Worm (Caenorhabditis elegans) whole organism, L1 larva: ENCODE measurements around the gene F21C10.1.

Experiments used
- C16A3.4 ChIP-seq: fragments of 150-350 bp; optimal IDR thresholded peaks from 2 replicates; lab custom pipeline; 2014; ENCODE audit warnings: missing biosample characterization, missing genetic modification characterization
- C34B4.2 ChIP-seq: sonication (generic microtip); optimal IDR thresholded peaks from 2 replicates; lab custom pipeline; 2017; ENCODE audit warnings: mild to moderate bottlenecking, missing genetic modification characterization, missing compliant biosample characterization
- F16B12.6 ChIP-seq: fragments of 150-350 bp; optimal IDR thresholded peaks from 2 replicates; lab custom pipeline; 2014; ENCODE audit warnings: missing biosample characterization, missing genetic modification characterization
- Y116A8C.19 ChIP-seq: sonication (generic microtip); optimal IDR thresholded peaks from 2 replicates; lab custom pipeline; 2016; ENCODE audit warnings: missing compliant biosample characterization, missing genetic modification characterization, borderline replicate concordance
- alr-1 ChIP-seq: fragments of 200-800 bp; sonication (Bioruptor generic); optimal IDR thresholded peaks from 2 replicates; lab custom pipeline; 2018; ENCODE audit warnings: borderline replicate concordance, mild to moderate bottlenecking, missing genetic modification characterization, missing compliant biosample characterization
- ceh-63 ChIP-seq: fragments of 200-800 bp; sonication (Bioruptor generic); optimal IDR thresholded peaks from 2 replicates; lab custom pipeline; 2018; ENCODE audit warnings: mild to moderate bottlenecking, missing genetic modification characterization, missing compliant biosample characterization
- ceh-8 ChIP-seq: fragments of 200-800 bp; sonication (Bioruptor generic); optimal IDR thresholded peaks from 2 replicates; lab custom pipeline; 2018; ENCODE audit warnings: mild to moderate bottlenecking, missing genetic modification characterization, moderate library complexity, missing compliant biosample characterization
- dsc-1 ChIP-seq: sonication (generic microtip); optimal IDR thresholded peaks from 2 replicates; lab custom pipeline; 2016; ENCODE audit warnings: mild to moderate bottlenecking, missing genetic modification characterization, missing compliant biosample characterization
- efl-1 ChIP-seq, 4 experiments: fragments of 150-350 bp; optimal IDR thresholded peaks in 3 of 4; peaks in 1 of 4; 1 replicate in 1 of 4; 2 replicates in 3 of 4; lab custom pipeline; 2014; ENCODE audit warnings: missing biosample characterization in 2 of 4, missing genetic modification characterization in 2 of 4, missing genetic modification reagents in 2 of 4
- egl-27 ChIP-seq, 2 experiments: fragments of 150-350 bp in 1 of 2; sonication (generic microtip); optimal IDR thresholded peaks; 3 replicates each; lab custom pipeline; 2017 to 2018; ENCODE audit warnings: missing biosample characterization in 2 of 2, missing genetic modification characterization in 2 of 2, missing genetic modification reagents in 2 of 2
- elt-2 ChIP-seq: sonication (generic microtip); optimal IDR thresholded peaks from 2 replicates; lab custom pipeline; 2016; ENCODE audit warnings: missing genetic modification characterization, mild to moderate bottlenecking, inconsistent platforms, missing compliant biosample characterization, missing genetic modification reagents
- elt-3 ChIP-seq, 6 experiments: fragments of 150-350 bp in 1 of 6; sonication (generic microtip); optimal IDR thresholded peaks; 2 replicates each; lab custom pipeline; 2017 to 2018; ENCODE audit warnings: missing biosample characterization in 6 of 6, missing genetic modification characterization in 6 of 6, inconsistent platforms in 1 of 6
- fkh-10 ChIP-seq: sonication (generic microtip); optimal IDR thresholded peaks from 2 replicates; lab custom pipeline; 2017; ENCODE audit warnings: missing biosample characterization, missing genetic modification reagents, missing genetic modification characterization
- fkh-4 ChIP-seq: sonication (generic microtip); optimal IDR thresholded peaks from 2 replicates; lab custom pipeline; 2016; ENCODE audit warnings: missing compliant biosample characterization, missing genetic modification characterization, borderline replicate concordance
- fkh-8 ChIP-seq: sonication (generic microtip); optimal IDR thresholded peaks from 2 replicates; lab custom pipeline; 2016; ENCODE audit warnings: mild to moderate bottlenecking, missing genetic modification characterization, missing compliant biosample characterization
- fos-1 ChIP-seq: fragments of 150-350 bp; optimal IDR thresholded peaks from 2 replicates; lab custom pipeline; 2014; ENCODE audit warnings: missing biosample characterization, missing genetic modification characterization
- grh-1 ChIP-seq: fragments of 200-800 bp; sonication (Bioruptor generic); IDR thresholded peaks from 2 replicates; pipeline ENCODE4 v1.3.6; 2022; ENCODE audit warnings: missing genetic modification reagents, missing genetic modification characterization, missing compliant biosample characterization
- hlh-4 ChIP-seq: sonication (generic microtip); optimal IDR thresholded peaks from 2 replicates; lab custom pipeline; 2016; ENCODE audit warnings: mild to moderate bottlenecking, missing genetic modification characterization, missing compliant biosample characterization
- hpl-2 ChIP-seq: fragments of 150-350 bp; optimal IDR thresholded peaks from 2 replicates; lab custom pipeline; 2014; ENCODE audit warnings: missing biosample characterization, missing genetic modification reagents, missing genetic modification characterization
- irx-1 ChIP-seq: sonication (generic microtip); optimal IDR thresholded peaks from 2 replicates; lab custom pipeline; 2016; ENCODE audit warnings: missing genetic modification characterization, missing compliant biosample characterization
- isw-1 ChIP-seq: fragments of 200-800 bp; sonication (Bioruptor generic); IDR thresholded peaks from 2 replicates; pipeline ENCODE4 v1.3.6; 2022; ENCODE audit warnings: missing genetic modification characterization, missing compliant biosample characterization
- lin-14 ChIP-seq: fragments of 200-800 bp; sonication (Bioruptor generic); optimal IDR thresholded peaks from 2 replicates; lab custom pipeline; 2018; ENCODE audit warnings: mild to moderate bottlenecking, missing genetic modification characterization, moderate library complexity, missing compliant biosample characterization
- lir-3 ChIP-seq: sonication (generic microtip); optimal IDR thresholded peaks from 2 replicates; lab custom pipeline; 2016; ENCODE audit warnings: mild to moderate bottlenecking, missing genetic modification characterization, moderate library complexity, missing compliant biosample characterization; ENCODE audit not compliant: poor library complexity
- lsy-2 ChIP-seq, 2 experiments: fragments of 150-350 bp; optimal IDR thresholded peaks; 2 replicates each; lab custom pipeline; 2014; ENCODE audit warnings: missing biosample characterization in 2 of 2, missing genetic modification characterization in 2 of 2
- mab-9 ChIP-seq: fragments of 200-800 bp; sonication (Bioruptor generic); IDR thresholded peaks from 2 replicates; pipeline ENCODE4 v1.3.6; 2022; ENCODE audit warnings: missing genetic modification reagents, missing genetic modification characterization, missing compliant biosample characterization
- mdl-1 ChIP-seq, 2 experiments: fragments of 150-350 bp; optimal IDR thresholded peaks; 2 replicates each; lab custom pipeline; 2014 to 2017; ENCODE audit warnings: missing biosample characterization in 2 of 2, missing genetic modification characterization in 2 of 2, inconsistent platforms in 1 of 2
- nhr-12 ChIP-seq: sonication (generic microtip); optimal IDR thresholded peaks from 2 replicates; lab custom pipeline; 2017; ENCODE audit warnings: missing biosample characterization, missing genetic modification characterization
- nhr-19 ChIP-seq: fragments of 200-800 bp; sonication (Bioruptor generic); conservative IDR thresholded peaks from 2 replicates; pipeline ENCODE4 v1.3.6; 2022; ENCODE audit warnings: missing genetic modification characterization, missing compliant biosample characterization
- nhr-237 ChIP-seq: fragments of 150-350 bp; optimal IDR thresholded peaks from 2 replicates; lab custom pipeline; 2014; ENCODE audit warnings: missing biosample characterization, missing genetic modification characterization
- nhr-76 ChIP-seq: sonication (generic microtip); optimal IDR thresholded peaks from 2 replicates; lab custom pipeline; 2017; ENCODE audit warnings: missing biosample characterization, missing genetic modification characterization
- nhr-84 ChIP-seq: sonication (generic microtip); optimal IDR thresholded peaks from 2 replicates; lab custom pipeline; 2017; ENCODE audit warnings: missing biosample characterization, missing genetic modification characterization
- nhr-85 ChIP-seq: sonication (generic microtip); peaks from one replicate; lab custom pipeline; 2016; ENCODE audit warnings: missing genetic modification characterization, inconsistent platforms, missing compliant biosample characterization
- nhr-90 ChIP-seq: sonication (generic microtip); optimal IDR thresholded peaks from 2 replicates; lab custom pipeline; 2016; ENCODE audit warnings: mild to moderate bottlenecking, missing genetic modification characterization, missing compliant biosample characterization; ENCODE audit not compliant: poor library complexity
- pag-3 ChIP-seq: sonication (generic microtip); optimal IDR thresholded peaks from 2 replicates; lab custom pipeline; 2017; ENCODE audit warnings: missing genetic modification characterization, mild to moderate bottlenecking, missing compliant biosample characterization, antibody characterized with exemption, borderline replicate concordance; ENCODE audit not compliant: insufficient read depth
- pax-3 ChIP-seq: fragments of 200-800 bp; sonication (Bioruptor generic); optimal IDR thresholded peaks from 2 replicates; lab custom pipeline; 2018; ENCODE audit warnings: mild to moderate bottlenecking, missing genetic modification characterization, moderate library complexity, missing compliant biosample characterization
- rnt-1 ChIP-seq: sonication (generic microtip); optimal IDR thresholded peaks from 2 replicates; lab custom pipeline; 2016; ENCODE audit warnings: mild to moderate bottlenecking, missing genetic modification characterization, moderate library complexity, missing compliant biosample characterization
- skn-1 ChIP-seq: fragments of 150-350 bp; optimal IDR thresholded peaks from 2 replicates; lab custom pipeline; 2014; ENCODE audit warnings: missing biosample characterization, missing genetic modification characterization
- snu-23 ChIP-seq: sonication (generic microtip); optimal IDR thresholded peaks from 2 replicates; lab custom pipeline; 2016; ENCODE audit warnings: missing genetic modification characterization, missing compliant biosample characterization
- sox-4 ChIP-seq: sonication (generic microtip); optimal IDR thresholded peaks from 2 replicates; lab custom pipeline; 2016; ENCODE audit warnings: missing genetic modification characterization, missing compliant biosample characterization
- sptf-1 ChIP-seq: fragments of 150-350 bp; optimal IDR thresholded peaks from 2 replicates; lab custom pipeline; 2014; ENCODE audit warnings: missing biosample characterization, missing genetic modification characterization
- sup-37 ChIP-seq: fragments of 200-800 bp; sonication (Bioruptor generic); optimal IDR thresholded peaks from 2 replicates; lab custom pipeline; 2018; ENCODE audit warnings: mild to moderate bottlenecking, missing genetic modification characterization, missing compliant biosample characterization
- swsn-7 ChIP-seq: sonication (generic microtip); optimal IDR thresholded peaks from 2 replicates; lab custom pipeline; 2016; ENCODE audit warnings: missing genetic modification characterization, missing compliant biosample characterization
- tbx-2 ChIP-seq: sonication (generic microtip); optimal IDR thresholded peaks from 2 replicates; lab custom pipeline; 2016; ENCODE audit warnings: missing genetic modification characterization, missing compliant biosample characterization
- tlp-1 ChIP-seq: fragments of 150-350 bp; optimal IDR thresholded peaks from 2 replicates; lab custom pipeline; 2014; ENCODE audit warnings: missing biosample characterization, missing genetic modification characterization
- unc-62 ChIP-seq: fragments of 150-350 bp; optimal IDR thresholded peaks from 2 replicates; lab custom pipeline; 2014; ENCODE audit warnings: missing biosample characterization, missing genetic modification reagents, missing genetic modification characterization
- unc-98 ChIP-seq: fragments of 200-800 bp; sonication (Bioruptor generic); IDR thresholded peaks from 2 replicates; pipeline ENCODE4 v1.3.6; 2022; ENCODE audit warnings: missing genetic modification characterization, missing compliant biosample characterization
- vab-15 ChIP-seq: sonication (generic microtip); optimal IDR thresholded peaks from 2 replicates; lab custom pipeline; 2017; ENCODE audit warnings: missing genotype, mild to moderate bottlenecking, missing genetic modification characterization, missing compliant biosample characterization
- zag-1 ChIP-seq: fragments of 150-350 bp; optimal IDR thresholded peaks from 2 replicates; lab custom pipeline; 2014; ENCODE audit warnings: missing biosample characterization, missing genetic modification characterization
- zip-4 ChIP-seq: fragments of 200-800 bp; sonication (Bioruptor generic); optimal IDR thresholded peaks from 2 replicates; lab custom pipeline; 2018; ENCODE audit warnings: mild to moderate bottlenecking, missing genetic modification characterization, moderate library complexity, missing compliant biosample characterization
- ztf-11 ChIP-seq, 2 experiments: sonication (generic microtip); optimal IDR thresholded peaks; 2 replicates each; lab custom pipeline; 2016 to 2017; ENCODE audit warnings: missing genetic modification characterization in 2 of 2, missing biosample characterization in 1 of 2, missing compliant biosample characterization in 1 of 2
- ztf-4 ChIP-seq: fragments of 150-350 bp; optimal IDR thresholded peaks from 2 replicates; lab custom pipeline; 2014; ENCODE audit warnings: missing biosample characterization, missing genetic modification characterization

The F21C10.1 gene

ce11 chrV:9146849-9147557, 14.9 kb downstream of the F21C10.1 start, which contains the start of gene spl-2:
Gene spl-2, minus strand, starts transcription at chrV:9146899.
- TF ChIP-seq fos-1 (tag; lab: Kevin White, UChicago) (no peak), fkh-8 (no peak), lir-3 (tag; lab: Kevin White, UChicago) (no peak), pag-3 (no peak), swsn-7 (tag; lab: Kevin White, UChicago) (no peak), alr-1 (tag; lab: Kevin White, UChicago) (no peak), rnt-1 (no peak), elt-2 (tag; lab: Kevin White, UChicago) (peak; percentile 21), sup-37 (GFP tag; lab: Kevin White, UChicago) (no peak), mdl-1 (tag; optimal IDR thresholded peaks at IDR 0.05; lab: Kevin White, UChicago) (peak in 1 of 2 experiments; percentile 4), egl-27 (tag; optimal IDR thresholded peaks at IDR 0.05; lab: Kevin White, UChicago) (no peak), hlh-4 (no peak), C16A3.4 (tag; lab: Kevin White, UChicago) (no peak), tlp-1 (tag; lab: Kevin White, UChicago) (no peak), nhr-12 (tag; lab: Kevin White, UChicago) (no peak), lin-14 (GFP tag; lab: Kevin White, UChicago) (peak; percentile 83), efl-1 (optimal IDR thresholded peaks at IDR 0.05; lab: Kevin White, UChicago) (no peak), efl-1 (GFP tag; optimal IDR thresholded peaks at IDR 0.05 in 1 of 2; lab: Kevin White, UChicago) (no peak), lsy-2 (tag; optimal IDR thresholded peaks at IDR 0.05; lab: Kevin White, UChicago) (no peak), sptf-1 (no peak), nhr-85 (tag; lab: Kevin White, UChicago) (peak; percentile 98), C34B4.2 (tag; lab: Kevin White, UChicago) (no peak), ceh-8 (GFP tag; lab: Kevin White, UChicago) (no peak), nhr-76 (tag; lab: Kevin White, UChicago) (no peak), fkh-4 (tag; lab: Kevin White, UChicago) (no peak), ztf-4 (tag; lab: Kevin White, UChicago) (no peak), F16B12.6 (tag; lab: Kevin White, UChicago) (no peak), fkh-10 (GFP tag; lab: Kevin White, UChicago) (no peak), pax-3 (no peak), snu-23 (GFP tag; lab: Kevin White, UChicago) (peak; percentile 35), nhr-19 (peak; percentile 17; the same call in 1 of the 2 replicates), ztf-11 (tag; optimal IDR thresholded peaks at IDR 0.05; lab: Kevin White, UChicago) (no peak), tbx-2 (tag; lab: Kevin White, UChicago) (peak; percentile 17), nhr-90 (peak; percentile 29), nhr-237 (tag; lab: Kevin White, UChicago) (no peak), ceh-63 (GFP tag; lab: Kevin White, UChicago) (no peak), elt-3 (tag; optimal IDR thresholded peaks at IDR 0.05; lab: Kevin White, UChicago) (peak in 2 of 6 experiments; percentile 5 to 13), zip-4 (GFP tag; lab: Kevin White, UChicago) (no peak), zag-1 (tag; lab: Kevin White, UChicago) (no peak), sox-4 (no peak), nhr-84 (tag; lab: Kevin White, UChicago) (no peak), vab-15 (tag; lab: Kevin White, UChicago) (no peak), hpl-2 (GFP tag; lab: Kevin White, UChicago) (no peak), unc-98 (no peak), mab-9 (GFP tag; lab: Robert Waterston, UW) (no peak), unc-62 (GFP tag; lab: Kevin White, UChicago) (no peak), dsc-1 (tag; lab: Kevin White, UChicago) (no peak), isw-1 (GFP tag; lab: Robert Waterston, UW) (no peak), skn-1 (tag; lab: Kevin White, UChicago) (no peak), grh-1 (GFP tag; lab: Robert Waterston, UW) (0 out of 2 replicates have a peak, but pooled peaks have one; percentile 40), irx-1 (tag; lab: Kevin White, UChicago) (no peak), Y116A8C.19 (tag; lab: Kevin White, UChicago) (no peak)
